Fruit fly (Drosophila melanogaster) whole organism, pupa: ENCODE results near the gene CG2217.

ENCODE experiments used
- CG10348 ChIP-seq: fragments of 200-800 bp; sonication (Bioruptor generic); IDR thresholded peaks from 2 replicates; pipeline ENCODE4 v1.3.6; 2022; ENCODE audit warnings: missing biosample characterization, missing genetic modification characterization
- CG14655 ChIP-seq: fragments of 200-800 bp; sonication (Bioruptor generic); optimal IDR thresholded peaks from 3 replicates; lab custom pipeline; 2017; ENCODE audit warnings: mild to moderate bottlenecking, missing biosample characterization, missing genetic modification reagents, missing genetic modification characterization
- CG17806 ChIP-seq: fragments of 200-800 bp; sonication (Bioruptor generic); optimal IDR thresholded peaks from 2 replicates; lab custom pipeline; 2018; ENCODE audit warnings: missing biosample characterization, mild to moderate bottlenecking, missing genetic modification characterization, moderate library complexity
- CG32121 ChIP-seq: fragments of 200-800 bp; sonication (Bioruptor generic); IDR thresholded peaks from 2 replicates; pipeline ENCODE4 v1.3.6; 2022; ENCODE audit warnings: missing biosample characterization, missing genetic modification characterization
- CG34367 ChIP-seq: fragments of 200-800 bp; sonication (Bioruptor generic); optimal IDR thresholded peaks from 2 replicates; lab custom pipeline; 2018; ENCODE audit warnings: missing biosample characterization, mild to moderate bottlenecking, missing genetic modification characterization
- CG4496 ChIP-seq: fragments of 200-800 bp; sonication (Bioruptor generic); IDR thresholded peaks from 3 replicates; pipeline ENCODE4 v1.3.6; 2022; ENCODE audit warnings: missing biosample characterization, missing genetic modification characterization
- CG8159 ChIP-seq: fragments of 200-800 bp; sonication (Bioruptor generic); optimal IDR thresholded peaks from 3 replicates; lab custom pipeline; 2018; ENCODE audit warnings: missing biosample characterization, mild to moderate bottlenecking, missing genetic modification characterization, moderate library complexity
- CG8301 ChIP-seq: fragments of 200-800 bp; sonication (Bioruptor generic); optimal IDR thresholded peaks from 2 replicates; lab custom pipeline; 2018; ENCODE audit warnings: missing biosample characterization, mild to moderate bottlenecking, missing genetic modification characterization
- EcR ChIP-seq: fragments of 200-800 bp; sonication (Bioruptor generic); optimal IDR thresholded peaks from 3 replicates; lab custom pipeline; 2019; ENCODE audit warnings: missing biosample characterization, missing genetic modification characterization, mild to moderate bottlenecking, moderate library complexity, missing genetic modification reagents
- Pif1A ChIP-seq: fragments of 200-800 bp; sonication (Bioruptor generic); optimal IDR thresholded peaks from 3 replicates; lab custom pipeline; 2016; ENCODE audit warnings: missing biosample characterization, missing genetic modification characterization
- rn ChIP-seq: fragments of 200-800 bp; sonication (Bioruptor generic); IDR thresholded peaks from 2 replicates; pipeline ENCODE4 v1.3.6; 2022; ENCODE audit warnings: missing biosample characterization, missing genetic modification characterization

- TF ChIP-seq CG17806 (tag; lab: Kevin White, UChicago), result no peak
- TF ChIP-seq rn (GFP tag; lab: Robert Waterston, UW), result no peak
- TF ChIP-seq CG10348, result no peak
- peak; percentile 72 for TF ChIP-seq EcR (GFP tag; lab: Kevin White, UChicago)
- no peak for TF ChIP-seq CG4496 (GFP tag; lab: Robert Waterston, UW)
- no peak for TF ChIP-seq CG32121 (GFP tag; lab: Robert Waterston, UW)
- TF ChIP-seq Pif1A (GFP tag; lab: Kevin White, UChicago), result no peak
- no peak for TF ChIP-seq CG8159
- no peak for TF ChIP-seq CG14655 (GFP tag; lab: Kevin White, UChicago)
- no peak for TF ChIP-seq CG8301 (tag; lab: Kevin White, UChicago)
- no peak for TF ChIP-seq CG34367 (tag; lab: Kevin White, UChicago)
These were observed 43.2 kb upstream of the CG2217 start, which contains the start of gene PH4alphaEFB for dm6 chr3R:30465775-30466494.
